Fruit fly (Drosophila melanogaster) whole organism, wandering third instar larva: ENCODE data around the gene UQCR-14.

Source experiments
- N ChIP-seq: fragments of >200 bp; optimal IDR thresholded peaks from 2 replicates; lab custom pipeline; 2018; ENCODE audit warnings: missing biosample characterization, missing external identifiers, missing genetic modification characterization
- dl ChIP-seq, 2 experiments: fragments of 175-275, 200-275 bp in 1 of 2; fragments of 200-275 bp in 1 of 2; sonication (Bioruptor generic); optimal IDR thresholded peaks; lab custom pipeline; 2018; ENCODE audit warnings: mild to moderate bottlenecking in 2 of 2, missing biosample characterization in 2 of 2, missing genetic modification characterization in 2 of 2, moderate library complexity in 2 of 2; ENCODE audit not compliant: partially characterized antibody in 2 of 2, insufficient read depth in 1 of 2
- psq ChIP-seq: fragments of 200-800 bp; sonication (Bioruptor generic); optimal IDR thresholded peaks from 3 replicates; lab custom pipeline; 2017; ENCODE audit warnings: missing biosample characterization, mild to moderate bottlenecking, missing genetic modification characterization, moderate library complexity
- rgr ChIP-seq: fragments of 200-800 bp; sonication (Bioruptor generic); optimal IDR thresholded peaks from 3 replicates; lab custom pipeline; 2016; ENCODE audit warnings: missing biosample characterization, mild to moderate bottlenecking, missing genetic modification characterization

dm6 chrX:16244731-16245130 lies 41.4 kb upstream of the UQCR-14 start:
- no peak for TF ChIP-seq dl (GFP tag; optimal IDR thresholded peaks at IDR 0.05; lab: Kevin White, UChicago; ENCODE audit: insufficient read depth in 1 of 2, partially characterized antibody in 2 of 2)
- no peak for TF ChIP-seq rgr (GFP tag; lab: Kevin White, UChicago)
- no peak for TF ChIP-seq psq
- TF ChIP-seq N: no peak
